Worm (Caenorhabditis elegans) whole organism, L4/young adult: ENCODE data around the gene hlh-30.

Experiments used
- dao-5 ChIP-seq: sonication (generic microtip); optimal IDR thresholded peaks from 2 replicates; lab custom pipeline; 2016; ENCODE audit warnings: missing genotype, missing genetic modification characterization, moderate library complexity, missing compliant biosample characterization
- him-1 ChIP-seq: sonication (generic microtip); optimal IDR thresholded peaks from 2 replicates; lab custom pipeline; 2016; ENCODE audit warnings: missing genotype, missing genetic modification reagents, missing genetic modification characterization, missing compliant biosample characterization

DNA sequence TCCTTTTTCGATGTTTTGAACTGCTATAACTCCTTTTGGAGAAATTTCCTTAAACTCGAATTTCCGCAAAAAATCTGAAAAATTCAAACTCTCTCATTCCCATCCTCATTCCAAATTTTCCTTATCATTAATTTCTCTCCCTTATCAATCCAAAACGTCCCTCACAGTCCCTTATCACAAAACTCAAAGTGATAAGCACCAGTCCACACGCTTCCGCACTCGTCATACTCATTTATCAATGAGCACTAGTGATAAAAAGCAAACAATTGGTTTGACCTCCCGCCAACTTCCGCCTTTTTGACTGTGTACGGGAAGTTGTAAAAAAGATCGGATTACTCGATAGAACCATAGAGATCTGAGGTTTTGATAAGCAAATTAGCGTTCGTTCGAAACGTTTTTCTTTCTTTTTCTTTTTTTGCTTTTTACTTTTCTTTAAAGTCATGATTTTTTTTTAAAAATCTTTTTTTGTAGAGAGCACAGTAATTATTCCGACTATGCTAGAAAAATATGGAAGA lies 46.1 kb downstream of the hlh-30 start, which contains the start of gene clec-78:
- no peak for TF ChIP-seq him-1
- no peak for TF ChIP-seq dao-5 (tag; lab: Kevin White, UChicago)
